Fruit fly (Drosophila melanogaster) whole organism, prepupa: ENCODE results near the gene eIF2beta.

Experiments
- Blimp-1 ChIP-seq: fragments of 200-800 bp; sonication (Bioruptor generic); optimal IDR thresholded peaks from 3 replicates; lab custom pipeline; 2017; ENCODE audit warnings: missing biosample characterization, missing genetic modification characterization, mild to moderate bottlenecking, moderate library complexity, missing genetic modification reagents
- CG10631 ChIP-seq: fragments of 200-800 bp; sonication (Bioruptor generic); optimal IDR thresholded peaks from 2 replicates; lab custom pipeline; 2016; ENCODE audit warnings: missing biosample characterization, missing genetic modification characterization
- CG11762 ChIP-seq: fragments of 200-800 bp; sonication (Bioruptor generic); optimal IDR thresholded peaks from 3 replicates; lab custom pipeline; 2016; ENCODE audit warnings: missing biosample characterization, missing genetic modification characterization; ENCODE audit not compliant: insufficient read depth
- CG1621 ChIP-seq: fragments of 200-800 bp; sonication (Bioruptor generic); optimal IDR thresholded peaks from 3 replicates; lab custom pipeline; 2018; ENCODE audit warnings: missing biosample characterization, mild to moderate bottlenecking, missing genetic modification characterization
- CG16779 ChIP-seq: fragments of 200-800 bp; sonication (Bioruptor generic); optimal IDR thresholded peaks from 3 replicates; lab custom pipeline; 2017; ENCODE audit warnings: missing biosample characterization, mild to moderate bottlenecking, missing genetic modification characterization
- CG34406 ChIP-seq: fragments of 200-800 bp; sonication (Bioruptor generic); optimal IDR thresholded peaks from 3 replicates; lab custom pipeline; 2016; ENCODE audit warnings: missing biosample characterization, missing genetic modification characterization
- CG3919 ChIP-seq: fragments of 200-800 bp; sonication (Bioruptor generic); optimal IDR thresholded peaks from 3 replicates; lab custom pipeline; 2016; ENCODE audit warnings: missing biosample characterization, missing genetic modification characterization
- CG4318 ChIP-seq: fragments of 200-800 bp; sonication (Bioruptor generic); optimal IDR thresholded peaks from 3 replicates; lab custom pipeline; 2017; ENCODE audit warnings: missing biosample characterization, mild to moderate bottlenecking, missing genetic modification characterization
- CG6163 ChIP-seq: fragments of 200-800 bp; sonication (Bioruptor generic); IDR thresholded peaks from 3 replicates; pipeline ENCODE4 v1.3.6; 2022; ENCODE audit warnings: missing biosample characterization, missing genetic modification characterization
- CG6276 ChIP-seq: fragments of 200-800 bp; sonication (Bioruptor generic); optimal IDR thresholded peaks from 2 replicates; lab custom pipeline; 2017; ENCODE audit warnings: missing biosample characterization, mild to moderate bottlenecking, missing genetic modification characterization
- CG6792 ChIP-seq: fragments of 200-800 bp; sonication (Bioruptor generic); optimal IDR thresholded peaks from 3 replicates; lab custom pipeline; 2016; ENCODE audit warnings: missing biosample characterization, missing genetic modification characterization
- CG6808 ChIP-seq: fragments of 200-800 bp; sonication (Bioruptor generic); optimal IDR thresholded peaks from 3 replicates; lab custom pipeline; 2017; ENCODE audit warnings: missing biosample characterization, missing genetic modification characterization, mild to moderate bottlenecking, moderate library complexity, missing genetic modification reagents
- CG6854 ChIP-seq: fragments of 200-800 bp; sonication (Bioruptor generic); optimal IDR thresholded peaks from 2 replicates; lab custom pipeline; 2017; ENCODE audit warnings: missing biosample characterization, mild to moderate bottlenecking, missing genetic modification characterization
- CG7368 ChIP-seq: fragments of 200-800 bp; sonication (Bioruptor generic); optimal IDR thresholded peaks from 3 replicates; lab custom pipeline; 2016; ENCODE audit warnings: missing biosample characterization, missing genetic modification characterization
- CG8119 ChIP-seq: fragments of 200-800 bp; sonication (Bioruptor generic); IDR thresholded peaks from 3 replicates; pipeline ENCODE4 v1.3.6; 2022; ENCODE audit warnings: missing biosample characterization, missing genetic modification characterization
- CG8319 ChIP-seq: fragments of 200-800 bp; sonication (Bioruptor generic); optimal IDR thresholded peaks from 3 replicates; lab custom pipeline; 2016; ENCODE audit warnings: missing biosample characterization, missing genetic modification characterization
- CG8632 ChIP-seq: fragments of 200-800 bp; sonication (Bioruptor generic); optimal IDR thresholded peaks from 3 replicates; lab custom pipeline; 2016; ENCODE audit warnings: missing biosample characterization, missing genetic modification characterization
- CG9139 ChIP-seq: fragments of 200-800 bp; sonication (Bioruptor generic); optimal IDR thresholded peaks from 3 replicates; lab custom pipeline; 2017; ENCODE audit warnings: missing biosample characterization, mild to moderate bottlenecking, missing genetic modification characterization
- Eip93F ChIP-seq: fragments of 200-800 bp; sonication (Bioruptor generic); optimal IDR thresholded peaks from 2 replicates; lab custom pipeline; 2016; ENCODE audit warnings: missing biosample characterization, mild to moderate bottlenecking, missing genetic modification characterization
- Ets96B ChIP-seq: fragments of 200-800 bp; optimal IDR thresholded peaks from 2 replicates; lab custom pipeline; 2019; ENCODE audit warnings: missing biosample characterization, mild to moderate bottlenecking, missing genetic modification characterization, moderate library complexity
- Gug ChIP-seq: fragments of 200-800 bp; sonication (Bioruptor generic); IDR thresholded peaks from 2 replicates; pipeline ENCODE4 v1.3.6; 2022; ENCODE audit warnings: missing biosample characterization, missing genetic modification characterization
- Hr38 ChIP-seq: sonication (Bioruptor generic); optimal IDR thresholded peaks from 2 replicates; lab custom pipeline; 2016; ENCODE audit warnings: missing biosample characterization, missing genetic modification characterization
- Hr4 ChIP-seq: fragments of 200-800 bp; sonication (Bioruptor generic); optimal IDR thresholded peaks from 3 replicates; lab custom pipeline; 2016; ENCODE audit warnings: missing biosample characterization, missing genetic modification characterization
- Lpt ChIP-seq: fragments of 200-800 bp; sonication (Bioruptor generic); optimal IDR thresholded peaks from 3 replicates; lab custom pipeline; 2016; ENCODE audit warnings: missing biosample characterization, missing genetic modification characterization
- Met ChIP-seq: fragments of 200-800 bp; sonication (Bioruptor generic); optimal IDR thresholded peaks from 3 replicates; lab custom pipeline; 2016; ENCODE audit warnings: missing biosample characterization, missing genetic modification characterization
- Smox ChIP-seq: fragments of 200-800 bp; sonication (Bioruptor generic); optimal IDR thresholded peaks from 3 replicates; lab custom pipeline; 2016; ENCODE audit warnings: missing biosample characterization, missing genetic modification characterization
- Sox14 ChIP-seq: fragments of 200-800 bp; sonication (Bioruptor generic); optimal IDR thresholded peaks from 3 replicates; lab custom pipeline; 2016; ENCODE audit warnings: missing biosample characterization, missing genetic modification characterization
- Sox15 ChIP-seq: fragments of 200-800 bp; sonication (Bioruptor generic); optimal IDR thresholded peaks from 3 replicates; lab custom pipeline; 2016; ENCODE audit warnings: missing biosample characterization, missing genetic modification characterization
- acj6 ChIP-seq: fragments of 200-800 bp; sonication (Bioruptor generic); optimal IDR thresholded peaks from 3 replicates; lab custom pipeline; 2016; ENCODE audit warnings: missing biosample characterization, missing genetic modification characterization
- dac ChIP-seq: fragments of 200-800 bp; sonication (Bioruptor generic); optimal IDR thresholded peaks from 2 replicates; lab custom pipeline; 2017; ENCODE audit warnings: missing biosample characterization, mild to moderate bottlenecking, missing genetic modification characterization
- dsx ChIP-seq: fragments of 200-800 bp; optimal IDR thresholded peaks from 3 replicates; lab custom pipeline; 2019; ENCODE audit warnings: missing biosample characterization, mild to moderate bottlenecking, missing genetic modification characterization, moderate library complexity; ENCODE audit not compliant: poor library complexity, severe bottlenecking
- eg ChIP-seq: fragments of 200-800 bp; sonication (Bioruptor generic); IDR thresholded peaks from 3 replicates; pipeline ENCODE4 v1.3.6; 2022; ENCODE audit warnings: missing biosample characterization, missing genetic modification characterization
- fd59A ChIP-seq: fragments of 200-800 bp; sonication (Bioruptor generic); optimal IDR thresholded peaks from 2 replicates; lab custom pipeline; 2017; ENCODE audit warnings: missing biosample characterization, mild to moderate bottlenecking, missing genetic modification characterization, missing genetic modification reagents
- fd85E ChIP-seq: fragments of 200-800 bp; sonication (Bioruptor generic); optimal IDR thresholded peaks from 3 replicates; lab custom pipeline; 2016; ENCODE audit warnings: missing biosample characterization, missing genetic modification characterization
- fkh ChIP-seq: fragments of 200-800 bp; sonication (Bioruptor generic); optimal IDR thresholded peaks from 3 replicates; lab custom pipeline; 2017; ENCODE audit warnings: missing biosample characterization, mild to moderate bottlenecking, missing genetic modification characterization, moderate library complexity
- pdm3 ChIP-seq: fragments of 200-800 bp; sonication (Bioruptor generic); optimal IDR thresholded peaks from 3 replicates; lab custom pipeline; 2016; ENCODE audit warnings: missing biosample characterization, missing genetic modification characterization
- spab ChIP-seq: fragments of 200-800 bp; sonication (Bioruptor generic); optimal IDR thresholded peaks from 2 replicates; lab custom pipeline; 2017; ENCODE audit warnings: missing biosample characterization, mild to moderate bottlenecking, missing genetic modification characterization, missing genetic modification reagents
- ss ChIP-seq, 2 experiments: fragments of 200-800 bp; sonication (Bioruptor generic); optimal IDR thresholded peaks; 2 replicates in 1 of 2; 3 replicates in 1 of 2; lab custom pipeline; 2017 to 2018; ENCODE audit warnings: mild to moderate bottlenecking in 2 of 2, missing biosample characterization in 2 of 2, missing genetic modification characterization in 2 of 2, moderate library complexity in 1 of 2
- svp ChIP-seq: fragments of 200-800 bp; sonication (Bioruptor generic); peaks from one replicate; lab custom pipeline; 2016; ENCODE audit warnings: missing biosample characterization, missing genetic modification characterization
- topi ChIP-seq: fragments of 200-800 bp; sonication (Bioruptor generic); optimal IDR thresholded peaks from 3 replicates; lab custom pipeline; 2016; ENCODE audit warnings: missing biosample characterization, missing genetic modification characterization
- vri ChIP-seq: fragments of 200-800 bp; sonication (Bioruptor generic); optimal IDR thresholded peaks from 3 replicates; lab custom pipeline; 2016; ENCODE audit warnings: missing biosample characterization, mild to moderate bottlenecking, missing genetic modification characterization

Gene eIF2beta

DNA sequence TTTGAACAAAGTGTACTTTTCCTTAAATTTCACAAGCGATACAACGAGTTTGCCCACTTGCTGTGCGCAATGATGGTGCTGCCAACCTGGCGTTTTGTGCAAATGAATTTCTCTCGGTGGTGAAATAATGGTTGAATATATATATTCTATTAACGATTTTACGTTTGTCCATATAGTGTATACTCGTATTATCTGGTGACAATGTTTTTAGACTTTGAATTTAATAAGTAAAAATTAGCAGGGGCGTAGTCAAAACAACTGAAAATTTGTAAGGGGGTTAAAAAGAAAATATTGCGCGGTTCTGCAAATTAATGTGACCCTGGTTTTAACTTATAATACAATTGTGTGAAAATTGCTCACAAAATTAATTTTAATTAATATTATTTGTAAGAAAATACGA, 2.6 kb downstream of the eIF2beta start, which contains the start of the genes ver and Gcn5 (continued):
- TF ChIP-seq fd59A (GFP tag; lab: Kevin White, UChicago) (peak; percentile 87), CG6792 (GFP tag; lab: Kevin White, UChicago) (peak; percentile 94), Gug (GFP tag; lab: Robert Waterston, UW) (peak; percentile 96), dac (GFP tag; lab: Kevin White, UChicago) (peak; percentile 88), CG8319 (GFP tag; lab: Kevin White, UChicago) (peak; percentile 95), Hr38 (GFP tag; lab: Kevin White, UChicago) (peak; percentile 12), CG11762 (peak; percentile 92), Lpt (GFP tag; lab: Kevin White, UChicago) (peak; percentile 95), Ets96B (peak; percentile 91), CG6808 (GFP tag; lab: Kevin White, UChicago) (peak; percentile 91), Sox15 (peak; percentile 95), CG4318 (peak; percentile 94), CG8632 (GFP tag; lab: Kevin White, UChicago) (peak; percentile 97), CG10631 (GFP tag; lab: Kevin White, UChicago) (peak; percentile 96), CG34406 (GFP tag; lab: Kevin White, UChicago) (peak; percentile 97), CG6163 (peak; percentile 98), eg (GFP tag; lab: Robert Waterston, UW) (peak; percentile 98), CG7368 (GFP tag; lab: Kevin White, UChicago) (peak; percentile 89), fd85E (GFP tag; lab: Kevin White, UChicago) (peak; percentile 72), CG6854 (GFP tag; lab: Kevin White, UChicago) (peak; percentile 93), ss (GFP tag; optimal IDR thresholded peaks at IDR 0.05; lab: Kevin White, UChicago) (peak; percentile 92), Eip93F (GFP tag; lab: Kevin White, UChicago) (peak; percentile 90), fkh (GFP tag; lab: Kevin White, UChicago) (peak; percentile 71), CG16779 (peak; percentile 90), Smox (GFP tag; lab: Kevin White, UChicago) (peak; percentile 97), pdm3 (GFP tag; lab: Kevin White, UChicago) (peak; percentile 98), Met (GFP tag; lab: Kevin White, UChicago) (peak; percentile 97), CG3919 (GFP tag; lab: Kevin White, UChicago) (peak; percentile 97), CG8119 (GFP tag; lab: Robert Waterston, UW) (peak; percentile 96)

DNA sequence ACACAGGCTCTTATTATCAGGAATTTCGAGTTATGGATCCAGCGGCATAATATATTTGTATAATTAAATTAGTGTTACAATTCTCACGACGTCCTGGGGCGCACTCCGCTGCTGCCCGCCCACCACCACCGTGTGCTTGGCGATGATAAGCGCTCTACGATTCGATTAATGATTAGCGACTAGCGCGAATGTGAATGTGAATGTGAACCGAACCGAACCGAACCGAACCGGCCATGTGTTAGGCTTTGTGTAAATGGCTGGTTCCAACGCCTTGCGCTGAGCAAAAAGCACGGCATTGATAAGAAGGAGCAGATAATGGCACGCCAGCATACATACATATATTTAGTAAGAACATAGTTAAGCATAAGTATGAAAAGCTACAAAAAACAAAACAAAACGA, 7.2 kb downstream of the eIF2beta start:
- no peak for TF ChIP-seq dac (GFP tag; lab: Kevin White, UChicago)
- TF ChIP-seq vri (GFP tag; lab: Kevin White, UChicago), result peak; percentile 12
- TF ChIP-seq svp (GFP tag; lab: Kevin White, UChicago), result peak; percentile 85

DNA sequence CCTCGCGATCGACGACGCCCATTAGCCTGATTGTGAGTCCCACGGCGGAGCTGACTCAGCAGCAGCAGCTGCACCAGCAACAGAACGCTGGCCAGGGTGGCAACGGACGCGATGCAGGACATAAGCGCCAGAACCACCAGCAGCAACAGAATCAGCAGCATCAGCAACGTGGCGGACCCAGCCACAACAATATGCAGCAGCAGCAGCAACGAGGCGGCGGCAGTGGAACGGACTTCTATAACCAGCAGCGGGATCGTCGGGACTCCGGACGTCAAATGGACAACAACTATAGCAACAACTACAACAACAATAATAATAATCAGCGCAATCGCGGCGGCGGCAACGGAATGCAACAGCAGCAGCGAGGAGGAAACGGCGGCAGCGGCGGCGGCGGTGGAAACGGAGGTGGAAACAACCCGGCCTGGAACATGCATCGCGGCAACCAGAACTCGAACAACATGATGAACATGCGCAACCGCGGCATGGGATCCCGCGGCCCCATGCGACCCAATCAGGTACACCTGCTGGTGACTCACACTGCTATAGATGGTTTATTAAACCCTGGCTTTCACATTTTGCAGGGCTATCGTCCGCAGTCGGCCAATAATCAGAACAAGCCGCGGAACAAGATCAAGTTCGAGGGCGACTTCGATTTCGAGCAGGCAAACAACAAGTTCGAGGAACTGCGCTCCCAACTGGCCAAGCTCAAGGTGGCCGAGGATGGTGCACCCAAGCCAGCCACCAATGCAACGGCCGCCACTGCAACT, 8.9 kb downstream of the eIF2beta start:
- TF ChIP-seq Hr4 (GFP tag; lab: Kevin White, UChicago), result no peak
- TF ChIP-seq svp (GFP tag; lab: Kevin White, UChicago), result peak; percentile 58
- no peak for TF ChIP-seq CG6276 (GFP tag; lab: Kevin White, UChicago)
- no peak for TF ChIP-seq CG8632 (GFP tag; lab: Kevin White, UChicago)

DNA sequence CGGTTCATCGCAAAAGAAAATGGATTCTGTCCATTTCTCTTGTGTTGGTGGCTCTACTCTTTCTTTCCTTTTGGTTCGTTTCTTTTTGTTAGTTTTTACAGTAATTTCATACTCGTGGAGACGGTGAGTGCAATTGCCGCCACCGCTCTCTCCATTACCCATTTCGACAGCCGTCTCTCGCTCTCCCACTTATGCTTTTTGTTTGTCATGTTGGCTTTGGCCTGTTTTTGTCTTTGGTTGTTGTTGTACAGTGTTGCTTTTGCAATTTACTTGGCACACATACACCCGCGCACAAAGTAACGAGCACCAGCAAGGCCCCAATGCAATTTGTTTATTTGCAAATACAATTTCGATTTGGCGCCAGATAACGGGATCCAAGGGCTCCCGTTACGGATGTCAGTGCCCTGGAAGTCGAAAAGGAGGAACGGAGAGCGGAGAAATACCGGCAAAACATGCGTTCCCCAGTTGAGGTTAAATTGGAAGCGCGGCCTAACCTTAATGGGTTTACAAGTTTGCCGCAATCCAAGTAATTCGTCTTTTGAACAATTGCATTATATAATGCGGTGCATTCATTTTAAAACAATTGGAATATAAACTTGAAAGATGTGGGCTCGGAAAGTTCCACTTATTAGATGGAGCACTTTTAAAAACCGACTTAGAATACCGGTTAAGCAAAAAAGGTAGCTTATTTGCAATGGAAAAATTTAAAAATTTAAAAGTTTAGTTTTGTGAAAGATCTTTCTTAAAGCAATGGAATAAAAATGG, 10.7 kb downstream of the eIF2beta start:
- peak; percentile 53 for TF ChIP-seq vri (GFP tag; lab: Kevin White, UChicago)
- TF ChIP-seq acj6, result no peak
- peak; percentile 90 for TF ChIP-seq CG8119 (GFP tag; lab: Robert Waterston, UW)
- TF ChIP-seq CG6854 (GFP tag; lab: Kevin White, UChicago), result peak; percentile 44
- TF ChIP-seq CG11762, result no peak
- peak; percentile 64 for TF ChIP-seq CG1621 (tag; lab: Kevin White, UChicago)
- peak; percentile 77 for TF ChIP-seq spab (GFP tag; lab: Kevin White, UChicago)
- peak; percentile 35 for TF ChIP-seq fd59A (GFP tag; lab: Kevin White, UChicago)
- no peak for TF ChIP-seq topi (GFP tag; lab: Kevin White, UChicago)
- TF ChIP-seq Hr4 (GFP tag; lab: Kevin White, UChicago), result peak; percentile 46
- peak; percentile 16 for TF ChIP-seq Sox14 (GFP tag; lab: Kevin White, UChicago)
- TF ChIP-seq Sox15, result no peak
- TF ChIP-seq Ets96B, result peak; percentile 73
- peak; percentile 83 for TF ChIP-seq dsx
- peak; percentile 1 for TF ChIP-seq CG6792 (GFP tag; lab: Kevin White, UChicago)
- no peak; the same call in 1 of the 2 replicates for TF ChIP-seq Gug (GFP tag; lab: Robert Waterston, UW)
- peak; percentile 84 for TF ChIP-seq CG9139 (GFP tag; lab: Kevin White, UChicago)
- no peak for TF ChIP-seq CG10631 (GFP tag; lab: Kevin White, UChicago)
- no peak for TF ChIP-seq Met (GFP tag; lab: Kevin White, UChicago)
- TF ChIP-seq Blimp-1 (GFP tag; lab: Kevin White, UChicago), result no peak
